Worm (Caenorhabditis elegans): ENCODE measurements around the gene F57B1.9.

DNA sequence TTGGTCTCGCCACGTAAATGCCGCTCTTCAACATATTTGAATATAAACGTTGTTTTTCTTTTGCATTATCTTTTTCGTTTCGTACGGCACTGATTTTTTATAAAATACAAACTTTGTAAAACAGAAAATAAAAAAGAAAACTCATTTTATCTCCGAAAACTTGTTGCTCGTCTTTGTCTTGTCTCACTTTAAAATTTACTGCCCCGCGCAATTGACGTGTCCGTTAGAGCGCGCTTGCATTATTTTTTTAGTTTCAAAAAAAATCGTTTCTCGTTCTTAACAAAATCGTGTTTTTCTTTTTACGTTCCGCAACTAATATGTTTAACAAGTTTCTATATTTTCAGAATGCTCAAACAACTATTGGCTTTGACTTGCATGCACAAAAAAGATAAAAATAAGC lies 45.1 kb downstream of the F57B1.9 start, which contains the start of gene noca-1:
- TF ChIP-seq nhr-11 (tag; optimal IDR thresholded peaks at IDR 0.05), result no peak
- TF ChIP-seq ztf-11 (tag; optimal IDR thresholded peaks at IDR 0.05), result no peak

Measured in whole organism, L3 larva.